Worm (Caenorhabditis elegans) whole organism, early embryonic: ENCODE measurements around the gene F12D9.2.

Experiments
- B0310.2 ChIP-seq: sonication (generic microtip); optimal IDR thresholded peaks from 2 replicates; lab custom pipeline; 2016; ENCODE audit warnings: mild to moderate bottlenecking, missing genetic modification characterization, missing compliant biosample characterization
- F13C5.2 ChIP-seq: sonication (generic microtip); optimal IDR thresholded peaks from 2 replicates; lab custom pipeline; 2017; ENCODE audit warnings: mild to moderate bottlenecking, missing genetic modification characterization, inconsistent platforms, missing compliant biosample characterization
- aly-1 ChIP-seq: sonication (generic microtip); optimal IDR thresholded peaks from 2 replicates; lab custom pipeline; 2016; ENCODE audit warnings: missing genetic modification characterization, missing compliant biosample characterization
- ama-1 ChIP-seq: fragments of 150-350 bp; optimal IDR thresholded peaks from 2 replicates; lab custom pipeline; 2014
- ceh-13 ChIP-seq: fragments of 200-800 bp; sonication (Bioruptor generic); optimal IDR thresholded peaks from 2 replicates; lab custom pipeline; 2018; ENCODE audit warnings: mild to moderate bottlenecking, missing genetic modification characterization, missing compliant biosample characterization
- ceh-36 ChIP-seq: sonication (generic microtip); optimal IDR thresholded peaks from 2 replicates; lab custom pipeline; 2016; ENCODE audit warnings: missing genetic modification characterization, inconsistent platforms, missing compliant biosample characterization
- ets-7 ChIP-seq: sonication (generic microtip); optimal IDR thresholded peaks from 2 replicates; lab custom pipeline; 2016; ENCODE audit warnings: missing genotype, missing genetic modification characterization, missing compliant biosample characterization
- flt-1 ChIP-seq: fragments of 200-800 bp; sonication (Bioruptor generic); IDR thresholded peaks from 2 replicates; pipeline ENCODE4 v1.3.6; 2022; ENCODE audit warnings: missing genetic modification characterization, missing compliant biosample characterization
- hmbx-1 ChIP-seq: sonication (generic microtip); optimal IDR thresholded peaks from 2 replicates; lab custom pipeline; 2016; ENCODE audit warnings: mild to moderate bottlenecking, missing genetic modification characterization, missing compliant biosample characterization
- hmg-4 ChIP-seq: fragments of 200-800 bp; sonication (Bioruptor generic); optimal IDR thresholded peaks from 2 replicates; lab custom pipeline; 2018; ENCODE audit warnings: mild to moderate bottlenecking, missing genetic modification characterization, missing compliant biosample characterization
- hnd-1 ChIP-seq: sonication (generic microtip); optimal IDR thresholded peaks from 2 replicates; lab custom pipeline; 2016; ENCODE audit warnings: missing genetic modification characterization, missing compliant biosample characterization
- pes-1 ChIP-seq: fragments of 200-800 bp; sonication (Bioruptor generic); IDR thresholded peaks from 2 replicates; pipeline ENCODE4 v1.3.6; 2022; ENCODE audit warnings: missing genetic modification reagents, missing genetic modification characterization, missing compliant biosample characterization
- scrt-1 ChIP-seq: fragments of 200-800 bp; sonication (Bioruptor generic); IDR thresholded peaks from 2 replicates; pipeline ENCODE4 v1.3.6; 2022; ENCODE audit warnings: missing genetic modification characterization, missing compliant biosample characterization
- sea-1 ChIP-seq: fragments of 200-800 bp; sonication (Bioruptor generic); conservative IDR thresholded peaks from 2 replicates; pipeline ENCODE4 v1.3.6; 2022; ENCODE audit warnings: missing genetic modification characterization, missing compliant biosample characterization
- tbx-11 ChIP-seq: fragments of 200-800 bp; sonication (Bioruptor generic); IDR thresholded peaks from 2 replicates; pipeline ENCODE4 v1.3.6; 2022; ENCODE audit warnings: missing genetic modification characterization, missing compliant biosample characterization
- tbx-37 ChIP-seq: fragments of 200-800 bp; sonication (Bioruptor generic); conservative IDR thresholded peaks from 2 replicates; pipeline ENCODE4 v1.3.6; 2022; ENCODE audit warnings: missing genetic modification reagents, missing genetic modification characterization, missing compliant biosample characterization
- tra-4 ChIP-seq: sonication (generic microtip); optimal IDR thresholded peaks from 2 replicates; lab custom pipeline; 2017; ENCODE audit warnings: missing genetic modification characterization, missing compliant biosample characterization

The F12D9.2 gene

DNA sequence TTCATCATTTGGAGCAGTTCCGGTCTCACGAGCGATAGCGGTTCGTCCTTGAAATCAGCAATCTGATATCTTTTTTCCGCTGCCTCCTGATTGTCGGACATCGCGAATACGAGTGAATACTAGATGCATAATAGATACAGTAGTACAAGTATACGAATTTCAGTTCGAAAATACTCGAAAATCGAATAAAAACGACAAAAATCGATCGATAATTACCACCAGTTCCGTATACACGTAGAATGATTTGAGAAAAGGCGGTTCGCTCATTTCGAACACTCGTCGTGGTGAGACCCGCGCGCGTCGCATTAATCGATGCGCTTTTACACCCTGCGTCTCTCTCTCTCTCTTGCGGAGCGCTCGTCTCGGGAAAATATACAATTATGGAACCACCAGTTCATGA, at the start of gene F12D9.2:
TSS of gene F12D9.2 (minus strand) at position 101 of the 400 bp plus-strand sequence.
- TF ChIP-seq flt-1 (GFP tag; lab: Robert Waterston, UW), result no peak
- TF ChIP-seq hnd-1 (tag; lab: Kevin White, UChicago), result no peak
- no peak for TF ChIP-seq B0310.2
- no peak for TF ChIP-seq sea-1 (GFP tag; lab: Robert Waterston, UW)
- no peak for TF ChIP-seq aly-1 (tag; lab: Kevin White, UChicago)
- no peak for TF ChIP-seq hmg-4

ce11 chrX:8681600-8681999, 34.7 kb upstream of the F12D9.2 start, which contains the start of gene K09E2.1:
Gene K09E2.1 (plus strand): TSS chrX:8681900.
- TF ChIP-seq flt-1 (GFP tag; lab: Robert Waterston, UW) (no peak), hnd-1 (tag; lab: Kevin White, UChicago) (no peak), F13C5.2 (tag; lab: Kevin White, UChicago) (no peak), tbx-37 (GFP tag; lab: Robert Waterston, UW) (no peak), ceh-13 (no peak), pes-1 (no peak), aly-1 (tag; lab: Kevin White, UChicago) (no peak), hmbx-1 (tag; lab: Kevin White, UChicago) (no peak), scrt-1 (no peak), ceh-36 (no peak), tra-4 (no peak), tbx-11 (GFP tag; lab: Robert Waterston, UW) (no peak)

DNA sequence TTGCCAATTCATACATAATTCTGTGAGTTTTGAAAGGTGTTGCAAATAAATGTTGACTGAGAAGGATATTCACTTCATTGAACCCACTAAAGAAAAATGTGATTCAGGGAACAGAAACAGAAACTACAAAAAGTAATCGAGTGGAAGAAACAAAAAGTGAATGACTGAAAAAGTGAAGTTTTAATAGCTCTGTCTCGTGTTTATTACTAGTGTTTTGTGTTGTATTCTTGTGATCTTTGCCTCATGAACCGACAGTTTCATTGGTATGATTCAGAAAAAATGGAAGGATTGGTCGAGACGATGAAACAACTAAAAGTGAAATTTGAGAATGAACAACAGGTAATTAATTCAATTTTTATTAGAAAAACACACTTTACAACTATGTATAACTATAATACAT, 31.0 kb upstream of the F12D9.2 start:
- TF ChIP-seq hnd-1 (tag; lab: Kevin White, UChicago), result no peak
- no peak for TF ChIP-seq ceh-13
- TF ChIP-seq hmbx-1 (tag; lab: Kevin White, UChicago), result no peak
- no peak for TF ChIP-seq ets-7 (tag; lab: Kevin White, UChicago)

DNA sequence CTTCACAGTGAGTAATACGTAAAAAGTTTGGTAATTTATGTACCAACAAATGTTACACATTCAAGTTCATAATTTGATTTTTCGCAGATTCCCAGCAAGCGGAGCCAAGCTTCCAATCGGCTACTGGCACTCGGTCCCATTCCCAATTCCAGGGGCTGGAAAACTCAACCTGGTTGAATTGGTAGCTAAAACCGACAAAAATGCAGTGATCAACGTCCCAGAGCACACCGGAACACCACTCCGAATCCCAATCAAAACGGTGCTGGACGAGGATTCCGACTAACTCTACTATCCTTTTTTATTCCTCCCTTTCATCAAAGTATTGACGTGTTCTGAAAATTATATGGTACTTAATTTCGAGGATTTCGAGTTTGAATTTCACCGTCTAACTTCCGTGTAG, 30.4 kb upstream of the F12D9.2 start:
- TF ChIP-seq tbx-11 (GFP tag; lab: Robert Waterston, UW) (no peak), tra-4 (no peak), hmbx-1 (tag; lab: Kevin White, UChicago) (no peak), B0310.2 (no peak), ama-1 (no peak), aly-1 (tag; lab: Kevin White, UChicago) (no peak), F13C5.2 (tag; lab: Kevin White, UChicago) (no peak), hnd-1 (tag; lab: Kevin White, UChicago) (no peak), ceh-13 (no peak), scrt-1 (no peak), tbx-37 (GFP tag; lab: Robert Waterston, UW) (no peak), ets-7 (tag; lab: Kevin White, UChicago) (no peak), ceh-36 (no peak), hmg-4 (no peak), flt-1 (GFP tag; lab: Robert Waterston, UW) (no peak), pes-1 (no peak)

ce11 chrX:8676088-8676779, 29.3 kb upstream of the F12D9.2 start:
- TF ChIP-seq tbx-37 (GFP tag; lab: Robert Waterston, UW) (no peak), pes-1 (no peak), scrt-1 (no peak), ets-7 (tag; lab: Kevin White, UChicago) (no peak), B0310.2 (no peak), tbx-11 (GFP tag; lab: Robert Waterston, UW) (no peak)

ce11 chrX:8675151-8675550, 28.3 kb upstream of the F12D9.2 start:
- TF ChIP-seq sea-1 (GFP tag; lab: Robert Waterston, UW) (no peak), tra-4 (no peak), F13C5.2 (tag; lab: Kevin White, UChicago) (no peak), B0310.2 (no peak)

DNA sequence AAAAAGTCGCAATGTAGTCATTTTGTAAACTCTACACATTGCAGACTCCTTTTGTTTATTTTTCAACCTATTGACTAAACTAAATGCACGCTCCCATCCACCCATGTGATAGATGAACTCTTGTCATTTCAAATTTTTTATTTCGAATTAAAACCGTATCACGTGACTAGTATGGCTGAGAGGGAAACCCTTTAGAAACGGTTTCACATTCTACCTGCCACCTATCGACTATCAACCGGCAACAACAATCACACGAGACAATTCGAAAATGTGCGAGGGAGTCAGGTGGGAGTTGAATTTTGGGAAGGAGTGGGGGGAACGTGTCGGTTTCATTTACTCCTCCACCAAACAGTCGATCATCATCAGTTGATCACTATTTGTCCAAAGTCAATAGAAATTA, 27.6 kb upstream of the F12D9.2 start:
- TF ChIP-seq scrt-1 (no peak), flt-1 (GFP tag; lab: Robert Waterston, UW) (no peak), ama-1 (no peak), B0310.2 (no peak)

ce11 chrX:8672760-8673159, 25.9 kb upstream of the F12D9.2 start, which contains the start of the genes K09E2.2 and K09E2.3:
Gene K09E2.2 (plus strand): TSS chrX:8673060.
Gene K09E2.3 (plus strand): TSS chrX:8673084.
- TF ChIP-seq tbx-37 (GFP tag; lab: Robert Waterston, UW) (no peak), B0310.2 (no peak), sea-1 (GFP tag; lab: Robert Waterston, UW) (no peak), ceh-36 (no peak), aly-1 (tag; lab: Kevin White, UChicago) (no peak), tra-4 (no peak), ets-7 (tag; lab: Kevin White, UChicago) (no peak), hnd-1 (tag; lab: Kevin White, UChicago) (no peak)

DNA sequence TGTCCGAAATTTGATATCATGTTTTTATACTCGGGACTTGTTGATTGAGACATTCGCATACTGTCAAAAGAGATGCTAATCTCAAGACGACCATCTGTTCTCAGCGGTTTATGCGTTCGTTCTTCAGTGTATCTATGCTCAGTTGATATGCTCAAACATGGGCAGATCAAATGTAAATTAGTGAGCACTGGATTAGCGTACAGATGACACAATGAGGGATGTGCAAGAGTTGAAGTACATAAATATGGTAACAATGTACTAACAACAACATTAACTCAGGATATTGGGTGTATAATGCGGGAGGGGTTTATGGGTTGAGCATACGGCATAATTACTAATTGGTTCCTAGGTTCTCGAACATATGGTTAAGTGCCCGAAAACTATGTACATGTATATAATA, 15.6 kb upstream of the F12D9.2 start:
- no peak for TF ChIP-seq flt-1 (GFP tag; lab: Robert Waterston, UW)
- no peak for TF ChIP-seq tra-4
- TF ChIP-seq ets-7 (tag; lab: Kevin White, UChicago), result no peak
- TF ChIP-seq hmg-4, result no peak
- no peak for TF ChIP-seq hnd-1 (tag; lab: Kevin White, UChicago)
- TF ChIP-seq F13C5.2 (tag; lab: Kevin White, UChicago), result no peak
- no peak for TF ChIP-seq tbx-37 (GFP tag; lab: Robert Waterston, UW)
- TF ChIP-seq scrt-1, result no peak
- no peak for TF ChIP-seq ceh-13
- TF ChIP-seq aly-1 (tag; lab: Kevin White, UChicago), result no peak
- no peak for TF ChIP-seq hmbx-1 (tag; lab: Kevin White, UChicago)
- no peak for TF ChIP-seq pes-1
- no peak for TF ChIP-seq ama-1
- TF ChIP-seq B0310.2, result no peak
- TF ChIP-seq tbx-11 (GFP tag; lab: Robert Waterston, UW), result no peak
- no peak for TF ChIP-seq sea-1 (GFP tag; lab: Robert Waterston, UW)
